Fruit fly (Drosophila melanogaster): ENCODE measurements around the gene Coprox.

DNA sequence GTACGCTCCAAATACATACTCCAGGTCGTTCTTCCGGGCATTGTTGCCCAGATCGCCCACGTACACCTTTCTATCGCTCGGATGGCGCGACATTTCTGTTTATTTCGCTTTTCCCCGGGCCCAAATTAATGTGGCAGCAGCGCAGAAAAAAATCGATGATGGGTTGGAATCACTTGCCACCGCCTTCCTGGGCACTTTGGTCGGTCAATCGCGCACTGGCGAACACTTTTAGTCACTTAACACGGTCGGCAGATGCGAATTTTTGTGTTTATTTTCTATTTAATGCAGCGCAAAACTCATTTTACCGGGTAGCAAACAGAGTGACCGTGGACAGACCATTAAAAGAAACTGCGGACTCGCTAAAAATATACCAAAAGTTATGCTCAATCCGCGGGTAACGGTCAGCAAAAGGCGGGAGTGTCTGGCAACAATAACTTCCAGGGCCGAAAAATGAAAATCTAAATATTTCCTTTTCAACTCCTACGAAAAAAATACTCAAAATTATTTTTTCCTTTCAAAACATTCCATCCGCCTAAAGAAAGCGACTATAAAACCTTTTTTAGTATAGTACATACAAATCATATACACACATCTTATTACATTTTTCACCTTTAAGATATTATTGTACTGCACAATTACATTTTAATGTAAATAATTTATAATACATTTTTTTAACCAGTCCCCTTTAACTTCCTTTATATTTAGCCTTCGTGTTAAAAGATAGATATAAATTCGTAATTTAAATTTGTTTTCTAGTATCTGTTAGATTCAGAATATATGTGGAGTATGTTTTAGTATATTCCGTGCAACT is 44.2 kb upstream of the Coprox start, which contains the start of gene x16:
- TF ChIP-seq HmgZ (tag; optimal IDR thresholded peaks at IDR 0.05) (no peak), pita (GFP tag; optimal IDR thresholded peaks at IDR 0.05) (no peak), bcd (GFP tag; optimal IDR thresholded peaks at IDR 0.05) (no peak), h (optimal IDR thresholded peaks at IDR 0.05) (no peak), CG7839 (tag; optimal IDR thresholded peaks at IDR 0.05) (no peak), crp (GFP tag; optimal IDR thresholded peaks at IDR 0.05) (no peak), fru (optimal IDR thresholded peaks at IDR 0.05) (no peak), Kr (GFP tag; optimal IDR thresholded peaks at IDR 0.05) (no peak)
